Fruit fly (Drosophila melanogaster) whole organism, wandering third instar larva: Measurements from ENCODE around the gene CG14561.

Source experiments
- Abd-B ChIP-seq: fragments of >200 bp; optimal IDR thresholded peaks from 2 replicates; lab custom pipeline; 2017; ENCODE audit warnings: missing biosample characterization, missing genetic modification characterization
- CG32264 ChIP-seq: fragments of 200-800 bp; sonication (Bioruptor generic); optimal IDR thresholded peaks from 2 replicates; lab custom pipeline; 2016; ENCODE audit warnings: missing biosample characterization, missing genetic modification characterization
- CG9705 ChIP-seq: fragments of 200-800 bp; sonication (Bioruptor generic); optimal IDR thresholded peaks from 2 replicates; lab custom pipeline; 2018; ENCODE audit warnings: missing biosample characterization, mild to moderate bottlenecking, missing genetic modification characterization
- CrebA ChIP-seq: fragments of 200-800 bp; sonication (Bioruptor generic); optimal IDR thresholded peaks from 2 replicates; lab custom pipeline; 2016; ENCODE audit warnings: missing biosample characterization, mild to moderate bottlenecking, missing genetic modification characterization, borderline replicate concordance
- HLH106 ChIP-seq: fragments of 200-800 bp; optimal IDR thresholded peaks from 3 replicates; lab custom pipeline; 2019; ENCODE audit warnings: missing biosample characterization, mild to moderate bottlenecking, missing genetic modification characterization, moderate library complexity
- Hnf4 ChIP-seq: fragments of 200-800 bp; sonication (Bioruptor generic); optimal IDR thresholded peaks from 2 replicates; lab custom pipeline; 2016; ENCODE audit warnings: missing biosample characterization, mild to moderate bottlenecking, missing genetic modification characterization
- Hr78 ChIP-seq: fragments of >200 bp; optimal IDR thresholded peaks from 2 replicates; lab custom pipeline; 2017; ENCODE audit warnings: missing biosample characterization, missing genetic modification characterization
- Jra ChIP-seq: sonication (Bioruptor generic); optimal IDR thresholded peaks from 2 replicates; lab custom pipeline; 2016; ENCODE audit warnings: missing biosample characterization, missing genetic modification characterization
- Mio ChIP-seq: sonication (Bioruptor generic); optimal IDR thresholded peaks from 2 replicates; lab custom pipeline; 2016; ENCODE audit warnings: missing biosample characterization, missing genetic modification characterization
- Myc ChIP-seq: fragments of >200 bp; optimal IDR thresholded peaks from 2 replicates; lab custom pipeline; 2017
- N ChIP-seq: fragments of >200 bp; optimal IDR thresholded peaks from 2 replicates; lab custom pipeline; 2018; ENCODE audit warnings: missing biosample characterization, missing external identifiers, missing genetic modification characterization
- OdsH ChIP-seq: fragments of 200-800 bp; sonication (Bioruptor generic); optimal IDR thresholded peaks from 2 replicates; lab custom pipeline; 2016; ENCODE audit warnings: missing biosample characterization, mild to moderate bottlenecking, missing genetic modification characterization
- Rel ChIP-seq, 2 experiments: fragments of 200-800 bp; sonication (Bioruptor generic) in 1 of 2; optimal IDR thresholded peaks; 2 replicates in 1 of 2; 3 replicates in 1 of 2; lab custom pipeline; 2016 to 2019; ENCODE audit warnings: mild to moderate bottlenecking in 2 of 2, missing biosample characterization in 2 of 2, missing genetic modification characterization in 2 of 2, moderate library complexity in 1 of 2
- br ChIP-seq: fragments of 200-800 bp; sonication (Bioruptor generic); optimal IDR thresholded peaks from 2 replicates; lab custom pipeline; 2016; ENCODE audit warnings: missing biosample characterization, missing genetic modification characterization
- brk ChIP-seq: fragments of 200-800 bp; sonication (Bioruptor generic); optimal IDR thresholded peaks from 2 replicates; lab custom pipeline; 2016; ENCODE audit warnings: missing biosample characterization, mild to moderate bottlenecking, missing genetic modification characterization
- dl ChIP-seq, 2 experiments: fragments of 175-275, 200-275 bp in 1 of 2; fragments of 200-275 bp in 1 of 2; sonication (Bioruptor generic); optimal IDR thresholded peaks; lab custom pipeline; 2018; ENCODE audit warnings: mild to moderate bottlenecking in 2 of 2, missing biosample characterization in 2 of 2, missing genetic modification characterization in 2 of 2, moderate library complexity in 2 of 2; ENCODE audit not compliant: partially characterized antibody in 2 of 2, insufficient read depth in 1 of 2
- dmrt93B ChIP-seq: fragments of 200-800 bp; sonication (Bioruptor generic); optimal IDR thresholded peaks from 2 replicates; lab custom pipeline; 2018; ENCODE audit warnings: missing biosample characterization, mild to moderate bottlenecking, missing genetic modification characterization
- dsf ChIP-seq: sonication (Bioruptor generic); optimal IDR thresholded peaks from 2 replicates; lab custom pipeline; 2016; ENCODE audit warnings: missing biosample characterization, missing genetic modification characterization, borderline replicate concordance
- ey ChIP-seq: fragments of 200-800 bp; sonication (Bioruptor generic); optimal IDR thresholded peaks from 2 replicates; lab custom pipeline; 2016; ENCODE audit warnings: missing biosample characterization, missing genetic modification characterization
- foxo ChIP-seq, 2 experiments: fragments of 200-800 bp; sonication (Bioruptor generic); optimal IDR thresholded peaks; 2 replicates in 1 of 2; 3 replicates in 1 of 2; lab custom pipeline; 2016 to 2017; ENCODE audit warnings: missing biosample characterization in 2 of 2, missing genetic modification characterization in 2 of 2
- h ChIP-seq: fragments of 200-800 bp; sonication (Bioruptor generic); optimal IDR thresholded peaks from 3 replicates; lab custom pipeline; 2016; ENCODE audit warnings: missing biosample characterization, mild to moderate bottlenecking, missing genetic modification characterization
- jim ChIP-seq: fragments of 175-275, 200-325 bp; sonication (Bioruptor generic); optimal IDR thresholded peaks from 2 replicates; lab custom pipeline; 2016; ENCODE audit warnings: missing biosample characterization, mild to moderate bottlenecking, missing genetic modification characterization
- pan ChIP-seq: fragments of >200 bp; optimal IDR thresholded peaks from 2 replicates; lab custom pipeline; 2017
- psq ChIP-seq: fragments of 200-800 bp; sonication (Bioruptor generic); optimal IDR thresholded peaks from 3 replicates; lab custom pipeline; 2017; ENCODE audit warnings: missing biosample characterization, mild to moderate bottlenecking, missing genetic modification characterization, moderate library complexity
- rgr ChIP-seq: fragments of 200-800 bp; sonication (Bioruptor generic); optimal IDR thresholded peaks from 3 replicates; lab custom pipeline; 2016; ENCODE audit warnings: missing biosample characterization, mild to moderate bottlenecking, missing genetic modification characterization
- sage ChIP-seq: fragments of 200-800 bp; sonication (Bioruptor generic); optimal IDR thresholded peaks from 2 replicates; lab custom pipeline; 2016; ENCODE audit warnings: missing biosample characterization, mild to moderate bottlenecking, missing genetic modification characterization
- sv ChIP-seq: fragments of 200-800 bp; sonication (Bioruptor generic); optimal IDR thresholded peaks from 3 replicates; lab custom pipeline; 2016; ENCODE audit warnings: missing biosample characterization, missing genetic modification characterization
- tai ChIP-seq: sonication (Bioruptor generic); optimal IDR thresholded peaks from 2 replicates; lab custom pipeline; 2016; ENCODE audit warnings: missing biosample characterization, missing genetic modification characterization
- usp ChIP-seq: fragments of >200 bp; optimal IDR thresholded peaks from 2 replicates; lab custom pipeline; 2017; ENCODE audit warnings: missing biosample characterization, missing genetic modification characterization
- woc ChIP-seq: sonication (Bioruptor generic); optimal IDR thresholded peaks from 2 replicates; lab custom pipeline; 2016; ENCODE audit warnings: missing biosample characterization, mild to moderate bottlenecking, missing genetic modification characterization

Gene CG14561

dm6 chr3L:22063833-22064232, 1.9 kb upstream of the CG14561 start:
- TF ChIP-seq OdsH (GFP tag; lab: Kevin White, UChicago) (no peak), brk (no peak), pan (lab: Kevin White, UChicago) (no peak), jim (GFP tag; lab: Kevin White, UChicago) (no peak), h (GFP tag; lab: Kevin White, UChicago) (no peak), Mio (GFP tag; lab: Kevin White, UChicago) (no peak)

dm6 chr3L:22070506-22070905, 4.8 kb downstream of the CG14561 start:
- no peak for TF ChIP-seq psq (GFP tag; lab: Kevin White, UChicago)
- TF ChIP-seq, all 38 proteins: peak for 0

dm6 chr3L:22071687-22072394, 6.1 kb downstream of the CG14561 start, which contains the start of gene CG7139:
CG7139 (minus strand) TSS chr3L:22071848.
- TF ChIP-seq HLH106 (tag; lab: Kevin White, UChicago) (peak; percentile 26), usp (no peak), psq (GFP tag; lab: Kevin White, UChicago) (no peak), br (GFP tag; lab: Kevin White, UChicago) (peak; percentile 5), CrebA (no peak), sage (GFP tag; lab: Kevin White, UChicago) (no peak), dsf (GFP tag; lab: Kevin White, UChicago) (no peak), dl (GFP tag; optimal IDR thresholded peaks at IDR 0.05; lab: Kevin White, UChicago; ENCODE audit: insufficient read depth in 1 of 2, partially characterized antibody in 2 of 2) (no peak), woc (peak; percentile 82), N (no peak), rgr (GFP tag; lab: Kevin White, UChicago) (no peak), OdsH (GFP tag; lab: Kevin White, UChicago) (no peak), h (GFP tag; lab: Kevin White, UChicago) (peak; percentile 34), foxo (GFP tag; optimal IDR thresholded peaks at IDR 0.05; lab: Kevin White, UChicago) (peak in 1 of 2 experiments; percentile 34), sv (GFP tag; lab: Kevin White, UChicago) (no peak), Rel (GFP tag; optimal IDR thresholded peaks at IDR 0.05; lab: Kevin White, UChicago) (no peak), Rel (tag; optimal IDR thresholded peaks at IDR 0.05; lab: Kevin White, UChicago) (peak; percentile 98), CG9705 (GFP tag; lab: Kevin White, UChicago) (no peak), Hr78 (GFP tag; lab: Kevin White, UChicago) (no peak), Myc (peak; percentile 91), jim (GFP tag; lab: Kevin White, UChicago) (no peak)

- TF ChIP-seq h (GFP tag; lab: Kevin White, UChicago) (peak; percentile 1), pan (lab: Kevin White, UChicago) (no peak)
These were observed 7.1 kb downstream of the CG14561 start for dm6 chr3L:22072824-22073223.

dm6 chr3L:22074347-22074971, 8.8 kb downstream of the CG14561 start, which contains the start of gene CG7133:
CG7133 (minus strand) TSS chr3L:22074523.
- TF ChIP-seq Myc: no peak
- TF ChIP-seq rgr (GFP tag; lab: Kevin White, UChicago): peak; percentile 31
- TF ChIP-seq Abd-B (GFP tag; lab: Kevin White, UChicago): no peak
- no peak for TF ChIP-seq sage (GFP tag; lab: Kevin White, UChicago)
- TF ChIP-seq usp: no peak
- peak; percentile 43 for TF ChIP-seq brk
- peak; percentile 7 for TF ChIP-seq HLH106 (tag; lab: Kevin White, UChicago)
- TF ChIP-seq CG9705 (GFP tag; lab: Kevin White, UChicago): no peak
- peak; percentile 31 for TF ChIP-seq Jra
- no peak for TF ChIP-seq dmrt93B (GFP tag; lab: Kevin White, UChicago)
- no peak for TF ChIP-seq CG32264
- no peak for TF ChIP-seq tai
- no peak for TF ChIP-seq Rel (GFP tag; optimal IDR thresholded peaks at IDR 0.05; lab: Kevin White, UChicago)
- TF ChIP-seq Rel (tag; optimal IDR thresholded peaks at IDR 0.05; lab: Kevin White, UChicago): peak; percentile 61
- TF ChIP-seq pan (lab: Kevin White, UChicago): no peak
- peak; percentile 59 for TF ChIP-seq Hnf4 (GFP tag; lab: Kevin White, UChicago)
- TF ChIP-seq br (GFP tag; lab: Kevin White, UChicago): no peak
- TF ChIP-seq woc: peak; percentile 12
- TF ChIP-seq Mio (GFP tag; lab: Kevin White, UChicago): no peak
- peak; percentile 16 for TF ChIP-seq ey
